Worm (Caenorhabditis elegans): Measurements from ENCODE around the gene ets-10.

DNA sequence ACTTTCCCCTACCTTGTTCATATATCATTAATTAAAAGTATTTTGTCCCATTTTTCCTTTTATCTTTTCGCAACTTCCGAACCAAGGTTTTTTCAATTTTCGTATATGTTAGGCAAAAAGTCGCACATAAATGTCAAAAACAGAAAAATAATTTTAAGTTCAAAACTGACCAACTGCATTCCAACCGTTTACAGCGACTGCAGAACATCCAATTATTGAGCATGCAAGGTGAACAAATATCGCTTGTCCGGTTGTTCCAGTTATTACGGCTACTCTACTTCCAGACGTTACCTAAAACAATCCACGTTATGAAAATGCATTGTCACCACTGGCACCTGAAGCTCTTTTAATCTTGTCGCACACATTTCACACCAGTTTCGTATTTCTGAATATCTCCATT is 10.4 kb upstream of the ets-10 start, which contains the start of gene C52B9.10:
- TF ChIP-seq aly-2 (tag; optimal IDR thresholded peaks at IDR 0.05): no peak
- TF ChIP-seq nhr-12 (tag; optimal IDR thresholded peaks at IDR 0.05): no peak

Data from whole organism, L3 larva.